Worm (Caenorhabditis elegans): Measurements from ENCODE around the gene C44C10.15.

DNA sequence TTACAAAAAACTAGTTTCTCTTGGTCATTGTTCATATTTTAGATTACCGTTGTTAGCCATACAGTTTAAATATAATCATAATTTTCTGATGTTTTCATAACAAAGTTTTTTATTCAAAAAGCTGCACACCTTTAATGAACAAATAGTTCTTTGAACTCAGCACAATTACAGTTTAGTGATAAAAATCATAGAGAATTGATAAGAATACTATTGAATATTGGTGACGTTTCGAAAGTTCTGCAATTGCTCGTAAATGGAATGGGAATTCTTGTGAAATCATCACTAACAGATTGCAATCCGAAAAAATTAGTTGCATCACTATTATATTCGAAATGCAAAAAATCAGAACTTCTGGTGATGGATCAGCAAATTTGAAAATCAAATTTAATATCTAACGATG, 33.9 kb upstream of the C44C10.15 start:
- no peak for TF ChIP-seq egl-27 (tag; optimal IDR thresholded peaks at IDR 0.05)
- TF ChIP-seq ztf-11 (tag; optimal IDR thresholded peaks at IDR 0.05): no peak
- TF ChIP-seq snpc-4 (tag; optimal IDR thresholded peaks at IDR 0.05): no peak
- TF ChIP-seq nhr-77 (tag; optimal IDR thresholded peaks at IDR 0.05): no peak
- no peak for TF ChIP-seq nhr-25 (tag; optimal IDR thresholded peaks at IDR 0.05)
- no peak for TF ChIP-seq C34F6.9 (tag; optimal IDR thresholded peaks at IDR 0.05)
